Fruit fly (Drosophila melanogaster): ENCODE data around the gene CG9386.

- TF ChIP-seq Vsx1 (GFP tag; optimal IDR thresholded peaks at IDR 0.05) = no peak
- TF ChIP-seq Dp (GFP tag; optimal IDR thresholded peaks at IDR 0.05) = no peak
- no peak for TF ChIP-seq CG16863 (GFP tag; optimal IDR thresholded peaks at IDR 0.05)
- no peak for TF ChIP-seq CG10565 (GFP tag; optimal IDR thresholded peaks at IDR 0.05)
- TF ChIP-seq crc (GFP tag; optimal IDR thresholded peaks at IDR 0.05) = no peak
- no peak for TF ChIP-seq klu (GFP tag; IDR thresholded peaks at IDR 0.05)
- TF ChIP-seq nerfin-2 (GFP tag; IDR thresholded peaks at IDR 0.05; ENCODE audit: partially characterized antibody) = no peak
These were observed 4.8 kb downstream of the CG9386 start for dm6 chr3R:9550265-9551012.

All from whole organism, embryonic.